Fruit fly (Drosophila melanogaster) whole organism, prepupa: ENCODE results near the gene Syx16.

ENCODE experiments used
- CG11294 ChIP-seq: fragments of 200-800 bp; sonication (Bioruptor generic); IDR thresholded peaks from 2 replicates; pipeline ENCODE4 v1.3.6; 2022; ENCODE audit warnings: missing biosample characterization, missing genetic modification characterization
- CG11762 ChIP-seq: fragments of 200-800 bp; sonication (Bioruptor generic); optimal IDR thresholded peaks from 3 replicates; lab custom pipeline; 2016; ENCODE audit warnings: missing biosample characterization, missing genetic modification characterization; ENCODE audit not compliant: insufficient read depth
- CG15336 ChIP-seq: fragments of 200-800 bp; sonication (Bioruptor generic); IDR thresholded peaks from 2 replicates; pipeline ENCODE4 v1.3.6; 2022; ENCODE audit warnings: missing biosample characterization, missing genetic modification characterization
- CG3032 ChIP-seq: fragments of 200-800 bp; optimal IDR thresholded peaks from 2 replicates; lab custom pipeline; 2019; ENCODE audit warnings: missing biosample characterization, mild to moderate bottlenecking, missing genetic modification characterization, moderate library complexity
- CG31627 ChIP-seq: fragments of 200-800 bp; sonication (Bioruptor generic); optimal IDR thresholded peaks from 3 replicates; lab custom pipeline; 2016; ENCODE audit warnings: missing biosample characterization, missing genetic modification characterization
- CG4318 ChIP-seq: fragments of 200-800 bp; sonication (Bioruptor generic); optimal IDR thresholded peaks from 3 replicates; lab custom pipeline; 2017; ENCODE audit warnings: missing biosample characterization, mild to moderate bottlenecking, missing genetic modification characterization
- CG8319 ChIP-seq: fragments of 200-800 bp; sonication (Bioruptor generic); optimal IDR thresholded peaks from 3 replicates; lab custom pipeline; 2016; ENCODE audit warnings: missing biosample characterization, missing genetic modification characterization
- CG9139 ChIP-seq: fragments of 200-800 bp; sonication (Bioruptor generic); optimal IDR thresholded peaks from 3 replicates; lab custom pipeline; 2017; ENCODE audit warnings: missing biosample characterization, mild to moderate bottlenecking, missing genetic modification characterization
- Ets21C ChIP-seq: fragments of 200-800 bp; sonication (Bioruptor generic); optimal IDR thresholded peaks from 3 replicates; lab custom pipeline; 2016; ENCODE audit warnings: missing biosample characterization, missing genetic modification characterization
- Lpt ChIP-seq: fragments of 200-800 bp; sonication (Bioruptor generic); optimal IDR thresholded peaks from 3 replicates; lab custom pipeline; 2016; ENCODE audit warnings: missing biosample characterization, missing genetic modification characterization
- Smox ChIP-seq: fragments of 200-800 bp; sonication (Bioruptor generic); optimal IDR thresholded peaks from 3 replicates; lab custom pipeline; 2016; ENCODE audit warnings: missing biosample characterization, missing genetic modification characterization
- Sox15 ChIP-seq: fragments of 200-800 bp; sonication (Bioruptor generic); optimal IDR thresholded peaks from 3 replicates; lab custom pipeline; 2016; ENCODE audit warnings: missing biosample characterization, missing genetic modification characterization
- dac ChIP-seq: fragments of 200-800 bp; sonication (Bioruptor generic); optimal IDR thresholded peaks from 2 replicates; lab custom pipeline; 2017; ENCODE audit warnings: missing biosample characterization, mild to moderate bottlenecking, missing genetic modification characterization
- eg ChIP-seq: fragments of 200-800 bp; sonication (Bioruptor generic); IDR thresholded peaks from 3 replicates; pipeline ENCODE4 v1.3.6; 2022; ENCODE audit warnings: missing biosample characterization, missing genetic modification characterization
- esn ChIP-seq: fragments of 200-800 bp; sonication (Bioruptor generic); optimal IDR thresholded peaks from 2 replicates; lab custom pipeline; 2016; ENCODE audit warnings: missing biosample characterization, mild to moderate bottlenecking, missing genetic modification characterization, moderate library complexity
- lz ChIP-seq: fragments of 200-800 bp; sonication (Bioruptor generic); optimal IDR thresholded peaks from 3 replicates; lab custom pipeline; 2016; ENCODE audit warnings: missing biosample characterization, missing genetic modification characterization
- net ChIP-seq: fragments of 200-800 bp; sonication (Bioruptor generic); optimal IDR thresholded peaks from 3 replicates; lab custom pipeline; 2016; ENCODE audit warnings: missing biosample characterization, missing genetic modification characterization
- ss ChIP-seq, 2 experiments: fragments of 200-800 bp; sonication (Bioruptor generic); optimal IDR thresholded peaks; 2 replicates in 1 of 2; 3 replicates in 1 of 2; lab custom pipeline; 2017 to 2018; ENCODE audit warnings: mild to moderate bottlenecking in 2 of 2, missing biosample characterization in 2 of 2, missing genetic modification characterization in 2 of 2, moderate library complexity in 1 of 2

Syx16 gene

DNA sequence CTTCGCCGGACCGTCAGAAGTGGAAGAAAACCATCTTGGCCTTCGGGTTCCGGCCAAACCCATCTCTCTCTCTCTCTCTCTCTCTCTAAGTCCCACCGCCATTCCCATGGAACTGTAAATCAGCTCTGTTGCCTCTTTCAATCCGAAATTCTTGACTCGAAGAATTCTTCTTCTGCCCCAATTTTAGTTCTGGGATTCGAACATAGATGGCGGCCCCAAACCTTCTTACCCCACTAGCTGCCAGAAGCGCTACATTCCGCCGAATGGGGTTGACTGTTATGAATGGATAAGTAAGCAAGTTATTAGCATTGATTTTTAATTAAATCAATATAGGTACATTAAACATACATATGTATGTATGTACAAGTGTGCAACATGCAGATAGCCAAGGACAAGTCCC is 7.7 kb downstream of the Syx16 start:
- TF ChIP-seq lz (no peak), esn (GFP tag; lab: Kevin White, UChicago) (no peak), CG8319 (no peak), CG11762 (GFP tag; lab: Kevin White, UChicago) (no peak), CG15336 (GFP tag; lab: Robert Waterston, UW) (no peak), Lpt (no peak), eg (no peak), Smox (no peak), CG4318 (GFP tag; lab: Kevin White, UChicago) (no peak), CG3032 (tag; lab: Kevin White, UChicago) (no peak), Sox15 (no peak), ss (GFP tag; optimal IDR thresholded peaks at IDR 0.05; lab: Kevin White, UChicago) (no peak), dac (GFP tag; lab: Kevin White, UChicago) (no peak)

DNA sequence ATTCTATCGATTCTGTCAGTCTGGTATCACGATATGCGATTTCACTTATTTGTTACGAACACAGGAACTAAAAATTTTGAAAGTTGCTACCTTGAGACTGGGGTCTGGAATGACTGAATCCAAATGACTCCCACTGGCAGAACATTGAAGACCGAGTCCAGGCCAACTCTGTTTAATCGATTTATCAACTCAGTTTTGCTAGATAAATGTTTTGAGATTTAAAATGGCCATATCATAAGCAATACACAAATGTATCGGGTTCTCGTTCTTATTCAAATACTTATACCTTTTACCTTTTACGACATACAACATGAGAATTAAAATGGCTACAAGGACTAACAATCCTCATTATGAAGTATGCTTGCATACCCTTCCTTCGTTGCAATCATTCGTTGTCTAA is 17.1 kb downstream of the Syx16 start, which contains the start of gene CG12679:
Gene CG12679 (minus strand): TSS at position 101 of the 400 bp plus-strand sequence.
- TF ChIP-seq CG9139 (GFP tag; lab: Kevin White, UChicago) (no peak), CG11294 (GFP tag; lab: Robert Waterston, UW) (no peak), CG31627 (GFP tag; lab: Kevin White, UChicago) (no peak), Ets21C (GFP tag; lab: Kevin White, UChicago) (no peak), net (no peak)
